Worm (Caenorhabditis elegans) whole organism, late embryonic: Measurements from ENCODE around the gene par-3.

Source experiments
- C08G9.2 ChIP-seq: sonication (generic microtip); optimal IDR thresholded peaks from 2 replicates; lab custom pipeline; 2016; ENCODE audit warnings: mild to moderate bottlenecking, missing genetic modification characterization, moderate library complexity, missing compliant biosample characterization
- K02D7.2 ChIP-seq: sonication (generic microtip); optimal IDR thresholded peaks from 2 replicates; lab custom pipeline; 2017; ENCODE audit warnings: mild to moderate bottlenecking, missing genetic modification characterization, missing compliant biosample characterization
- K09A11.1 ChIP-seq: sonication (generic microtip); optimal IDR thresholded peaks from 2 replicates; lab custom pipeline; 2017; ENCODE audit warnings: antibody characterized with exemption, mild to moderate bottlenecking, missing genetic modification characterization, missing compliant biosample characterization; ENCODE audit not compliant: insufficient read depth
- ama-1 ChIP-seq: fragments of 150-350 bp; optimal IDR thresholded peaks from 2 replicates; lab custom pipeline; 2014
- ceh-18 ChIP-seq: sonication (generic microtip); optimal IDR thresholded peaks from 2 replicates; lab custom pipeline; 2016; ENCODE audit warnings: missing genetic modification characterization, missing compliant biosample characterization
- ceh-2 ChIP-seq: sonication (generic microtip); optimal IDR thresholded peaks from 2 replicates; lab custom pipeline; 2016; ENCODE audit warnings: missing genotype, missing genetic modification characterization, missing compliant biosample characterization
- ceh-30 ChIP-seq: fragments of 150-350 bp; optimal IDR thresholded peaks from 2 replicates; lab custom pipeline; 2014; ENCODE audit warnings: missing biosample characterization, missing genetic modification characterization
- ceh-31 ChIP-seq: sonication (generic microtip); optimal IDR thresholded peaks from 2 replicates; lab custom pipeline; 2016; ENCODE audit warnings: missing genetic modification characterization, missing compliant biosample characterization
- ceh-34 ChIP-seq: sonication (generic microtip); optimal IDR thresholded peaks from 2 replicates; lab custom pipeline; 2016; ENCODE audit warnings: mild to moderate bottlenecking, missing genetic modification characterization, missing compliant biosample characterization
- ceh-45 ChIP-seq: fragments of 200-800 bp; sonication (Bioruptor generic); IDR thresholded peaks from 2 replicates; pipeline ENCODE4 v1.3.6; 2022; ENCODE audit warnings: missing genetic modification reagents, missing genetic modification characterization, missing compliant biosample characterization
- ceh-9 ChIP-seq: sonication (generic microtip); optimal IDR thresholded peaks from 2 replicates; lab custom pipeline; 2016; ENCODE audit warnings: mild to moderate bottlenecking, missing genetic modification characterization, inconsistent platforms, missing compliant biosample characterization
- elt-2 ChIP-seq: sonication (generic microtip); optimal IDR thresholded peaks from 2 replicates; lab custom pipeline; 2016; ENCODE audit warnings: missing genetic modification reagents, missing genetic modification characterization, missing compliant biosample characterization
- elt-4 ChIP-seq: sonication (generic microtip); optimal IDR thresholded peaks from 2 replicates; lab custom pipeline; 2016; ENCODE audit warnings: missing genetic modification characterization, missing compliant biosample characterization
- ets-4 ChIP-seq: sonication (generic microtip); optimal IDR thresholded peaks from 2 replicates; lab custom pipeline; 2016; ENCODE audit warnings: missing genetic modification characterization, missing compliant biosample characterization
- eyg-1 ChIP-seq: sonication (generic microtip); optimal IDR thresholded peaks from 2 replicates; lab custom pipeline; 2016; ENCODE audit warnings: missing genotype, missing genetic modification characterization, missing compliant biosample characterization
- fkh-6 ChIP-seq: sonication (generic microtip); optimal IDR thresholded peaks from 2 replicates; lab custom pipeline; 2016; ENCODE audit warnings: missing genetic modification characterization, missing compliant biosample characterization
- hlh-30 ChIP-seq: sonication (generic microtip); optimal IDR thresholded peaks from 2 replicates; lab custom pipeline; 2017; ENCODE audit warnings: antibody characterized with exemption, missing genetic modification characterization, missing compliant biosample characterization; ENCODE audit not compliant: insufficient read depth
- hlh-6 ChIP-seq: sonication (generic microtip); optimal IDR thresholded peaks from 2 replicates; lab custom pipeline; 2016; ENCODE audit warnings: missing genotype, missing genetic modification characterization, missing compliant biosample characterization
- lim-6 ChIP-seq: sonication (generic microtip); optimal IDR thresholded peaks from 2 replicates; lab custom pipeline; 2016; ENCODE audit warnings: missing genetic modification characterization, missing compliant biosample characterization
- nfya-1 ChIP-seq: sonication (generic microtip); optimal IDR thresholded peaks from 2 replicates; lab custom pipeline; 2017; ENCODE audit warnings: missing genetic modification characterization, mild to moderate bottlenecking, missing compliant biosample characterization, antibody characterized with exemption, moderate library complexity
- npax-4 ChIP-seq: sonication (generic microtip); optimal IDR thresholded peaks from 2 replicates; lab custom pipeline; 2016; ENCODE audit warnings: missing genetic modification characterization, missing compliant biosample characterization
- pag-3 ChIP-seq: sonication (generic microtip); optimal IDR thresholded peaks from 2 replicates; lab custom pipeline; 2016; ENCODE audit warnings: missing compliant biosample characterization, missing genetic modification characterization, borderline replicate concordance
- pax-1 ChIP-seq: fragments of 150-350 bp; optimal IDR thresholded peaks from 2 replicates; lab custom pipeline; 2014; ENCODE audit warnings: missing biosample characterization, missing genetic modification characterization
- pha-4 ChIP-seq: fragments of 150-350 bp; optimal IDR thresholded peaks from 2 replicates; lab custom pipeline; 2018; ENCODE audit warnings: missing biosample characterization, missing genetic modification reagents, missing genetic modification characterization
- ref-2 ChIP-seq: sonication (generic microtip); optimal IDR thresholded peaks from 2 replicates; lab custom pipeline; 2016; ENCODE audit warnings: missing genetic modification characterization, missing compliant biosample characterization
- rnt-1 ChIP-seq: sonication (generic microtip); optimal IDR thresholded peaks from 2 replicates; lab custom pipeline; 2016; ENCODE audit warnings: missing genetic modification characterization, missing compliant biosample characterization
- ttx-3 ChIP-seq: sonication (generic microtip); optimal IDR thresholded peaks from 2 replicates; lab custom pipeline; 2016; ENCODE audit warnings: missing genetic modification reagents, missing genetic modification characterization, missing compliant biosample characterization
- unc-3 ChIP-seq, 2 experiments: fragments of 200-800 bp in 1 of 2; sonication (Bioruptor generic) in 1 of 2; sonication (generic microtip) in 1 of 2; conservative IDR thresholded peaks in 1 of 2; optimal IDR thresholded peaks in 1 of 2; 2 replicates each; pipeline versions ENCODE4 v1.3.6 to Lab custom; 2016 to 2022; ENCODE audit warnings: missing compliant biosample characterization in 2 of 2, missing genetic modification characterization in 2 of 2, missing genetic modification reagents in 1 of 2
- unc-42 ChIP-seq: sonication (generic microtip); optimal IDR thresholded peaks from 2 replicates; lab custom pipeline; 2016; ENCODE audit warnings: missing genotype, missing genetic modification characterization, missing compliant biosample characterization
- unc-86 ChIP-seq: sonication (generic microtip); optimal IDR thresholded peaks from 2 replicates; lab custom pipeline; 2016; ENCODE audit warnings: missing genetic modification characterization, missing compliant biosample characterization
- zip-5 ChIP-seq: sonication (generic microtip); optimal IDR thresholded peaks from 2 replicates; lab custom pipeline; 2016; ENCODE audit warnings: missing genetic modification characterization, missing compliant biosample characterization
- ztf-16 ChIP-seq: sonication (generic microtip); optimal IDR thresholded peaks from 2 replicates; lab custom pipeline; 2017; ENCODE audit warnings: missing genetic modification characterization, missing compliant biosample characterization

par-3 gene

ce11 chrIII:5622232-5623009, 41.6 kb upstream of the par-3 start:
- TF ChIP-seq lim-6 (tag; lab: Kevin White, UChicago) = no peak
- TF ChIP-seq ceh-45 = no peak
- no peak for TF ChIP-seq K02D7.2 (tag; lab: Kevin White, UChicago)
- TF ChIP-seq pag-3 = no peak
- TF ChIP-seq nfya-1 (tag; lab: Kevin White, UChicago) = no peak
- TF ChIP-seq ceh-30 = no peak
- TF ChIP-seq npax-4 (tag; lab: Kevin White, UChicago) = no peak
- no peak for TF ChIP-seq ttx-3
- TF ChIP-seq C08G9.2 (tag; lab: Kevin White, UChicago) = no peak
- TF ChIP-seq ama-1 = no peak

ce11 chrIII:5623418-5623817, 40.6 kb upstream of the par-3 start:
- TF ChIP-seq K09A11.1 (tag; lab: Kevin White, UChicago) = no peak
- peak; percentile 30 for TF ChIP-seq hlh-30

- TF ChIP-seq ceh-31 (tag; lab: Kevin White, UChicago) (no peak), ceh-9 (tag; lab: Kevin White, UChicago) (no peak), ceh-18 (tag; lab: Kevin White, UChicago) (no peak), C08G9.2 (tag; lab: Kevin White, UChicago) (no peak), ceh-30 (no peak), pax-1 (no peak), unc-3 (GFP tag; conservative IDR thresholded peaks at IDR 0.05; lab: Robert Waterston, UW) (no peak), unc-3 (tag; optimal IDR thresholded peaks at IDR 0.05; lab: Kevin White, UChicago) (no peak), eyg-1 (tag; lab: Kevin White, UChicago) (no peak)
Measured at ce11 chrIII:5624835-5625234, 39.2 kb upstream of the par-3 start, which contains the start of gene daf-4. Gene daf-4, plus strand, starts transcription at chrIII:5625135.

ce11 chrIII:5629225-5629624, 34.8 kb upstream of the par-3 start:
- no peak for TF ChIP-seq pax-1
- TF ChIP-seq ceh-2 (tag; lab: Kevin White, UChicago) = no peak
- no peak for TF ChIP-seq eyg-1 (tag; lab: Kevin White, UChicago)
- no peak for TF ChIP-seq ztf-16
- no peak for TF ChIP-seq rnt-1 (tag; lab: Kevin White, UChicago)

- TF ChIP-seq elt-4 = no peak
- TF ChIP-seq ref-2 (tag; lab: Kevin White, UChicago) = no peak
- TF ChIP-seq ztf-16 = no peak
- TF ChIP-seq zip-5 (tag; lab: Kevin White, UChicago) = no peak
- no peak for TF ChIP-seq unc-86 (tag; lab: Kevin White, UChicago)
- no peak for TF ChIP-seq ets-4 (tag; lab: Kevin White, UChicago)
- TF ChIP-seq rnt-1 (tag; lab: Kevin White, UChicago) = no peak
- no peak for TF ChIP-seq elt-2
- TF ChIP-seq fkh-6 (tag; lab: Kevin White, UChicago) = no peak
- no peak for TF ChIP-seq ceh-45
- no peak for TF ChIP-seq pha-4 (tag; lab: Kevin White, UChicago)
- no peak for TF ChIP-seq ceh-34 (tag; lab: Kevin White, UChicago)
- no peak for TF ChIP-seq K09A11.1 (tag; lab: Kevin White, UChicago)
Measured at ce11 chrIII:5630350-5630749, 33.7 kb upstream of the par-3 start.

ce11 chrIII:5632426-5632976, 31.5 kb upstream of the par-3 start:
- no peak for TF ChIP-seq hlh-6 (tag; lab: Kevin White, UChicago)
- TF ChIP-seq unc-3 (GFP tag; conservative IDR thresholded peaks at IDR 0.05; lab: Robert Waterston, UW) = no peak
- no peak for TF ChIP-seq unc-3 (tag; optimal IDR thresholded peaks at IDR 0.05; lab: Kevin White, UChicago)
- TF ChIP-seq unc-42 (tag; lab: Kevin White, UChicago) = peak; percentile 85
- TF ChIP-seq nfya-1 (tag; lab: Kevin White, UChicago) = no peak
- no peak for TF ChIP-seq ztf-16
